Worm (Caenorhabditis elegans) whole organism, L2 larva: ENCODE results near the gene C53C11.5.

Experiments
- R02D3.7 ChIP-seq: fragments of 150-350 bp; optimal IDR thresholded peaks from 2 replicates; lab custom pipeline; 2014; ENCODE audit warnings: missing biosample characterization, missing genetic modification characterization
- alr-1 ChIP-seq: fragments of 150-350 bp; optimal IDR thresholded peaks from 2 replicates; lab custom pipeline; 2014; ENCODE audit warnings: missing biosample characterization, missing genetic modification characterization
- aly-2 ChIP-seq: fragments of 150-350 bp; optimal IDR thresholded peaks from 2 replicates; lab custom pipeline; 2014; ENCODE audit warnings: missing biosample characterization, missing genetic modification characterization
- crh-2 ChIP-seq: sonication (generic microtip); optimal IDR thresholded peaks from 2 replicates; lab custom pipeline; 2017; ENCODE audit warnings: missing biosample characterization, missing genetic modification characterization
- egl-27 ChIP-seq: sonication (generic microtip); optimal IDR thresholded peaks from 3 replicates; lab custom pipeline; 2017; ENCODE audit warnings: missing biosample characterization, missing genetic modification reagents, missing genetic modification characterization
- lin-13 ChIP-seq: fragments of 150-350 bp; optimal IDR thresholded peaks from 2 replicates; lab custom pipeline; 2014; ENCODE audit warnings: missing biosample characterization, missing genetic modification reagents, missing genetic modification characterization
- nhr-11 ChIP-seq: fragments of 150-350 bp; optimal IDR thresholded peaks from 2 replicates; lab custom pipeline; 2014; ENCODE audit warnings: missing biosample characterization, missing genetic modification characterization
- nhr-12 ChIP-seq: fragments of 150-350 bp; optimal IDR thresholded peaks from 2 replicates; lab custom pipeline; 2014; ENCODE audit warnings: missing biosample characterization, missing genetic modification characterization
- nhr-237 ChIP-seq: fragments of 150-350 bp; optimal IDR thresholded peaks from 2 replicates; lab custom pipeline; 2014; ENCODE audit warnings: missing biosample characterization, missing genetic modification characterization
- nhr-25 ChIP-seq: fragments of 150-350 bp; sonication (generic microtip); optimal IDR thresholded peaks from 3 replicates; lab custom pipeline; 2014; ENCODE audit warnings: missing biosample characterization, missing genetic modification characterization
- nhr-77 ChIP-seq: fragments of 150-350 bp; optimal IDR thresholded peaks from 2 replicates; lab custom pipeline; 2014; ENCODE audit warnings: missing biosample characterization, missing genetic modification characterization
- unc-62 ChIP-seq: fragments of 150-350 bp; optimal IDR thresholded peaks from 2 replicates; lab custom pipeline; 2014; ENCODE audit warnings: missing biosample characterization, missing genetic modification reagents, missing genetic modification characterization
- zag-1 ChIP-seq: fragments of 150-350 bp; optimal IDR thresholded peaks from 2 replicates; lab custom pipeline; 2014; ENCODE audit warnings: missing biosample characterization, missing genetic modification characterization
- ztf-11 ChIP-seq: sonication (generic microtip); optimal IDR thresholded peaks from 2 replicates; lab custom pipeline; 2017; ENCODE audit warnings: missing biosample characterization, missing genetic modification characterization

- TF ChIP-seq nhr-237 (tag; lab: Kevin White, UChicago) (no peak), aly-2 (tag; lab: Kevin White, UChicago) (no peak), nhr-12 (tag; lab: Kevin White, UChicago) (no peak), zag-1 (no peak), nhr-11 (tag; lab: Kevin White, UChicago) (no peak), egl-27 (tag; lab: Kevin White, UChicago) (no peak), nhr-25 (tag; lab: Kevin White, UChicago) (no peak), alr-1 (tag; lab: Kevin White, UChicago) (no peak), R02D3.7 (tag; lab: Kevin White, UChicago) (no peak), nhr-77 (tag; lab: Kevin White, UChicago) (no peak), crh-2 (no peak), ztf-11 (tag; lab: Kevin White, UChicago) (no peak), lin-13 (no peak), unc-62 (GFP tag; lab: Kevin White, UChicago) (no peak)
Measured at ce11 chrX:17340484-17340883, 6.6 kb downstream of the C53C11.5 start, which contains the start of gene C53C11.1.
